Worm (Caenorhabditis elegans): ENCODE measurements around the gene unc-44.

ce11 chrIV:5927805-5928204, 47.6 kb upstream of the unc-44 start:
- TF ChIP-seq nhr-12 (tag; optimal IDR thresholded peaks at IDR 0.05) (no peak), ztf-11 (tag; optimal IDR thresholded peaks at IDR 0.05) (no peak), nhr-2 (tag; optimal IDR thresholded peaks at IDR 0.05) (no peak), mep-1 (tag; optimal IDR thresholded peaks at IDR 0.05) (no peak)

Measured in whole organism, mixed stage, embryonic.